Worm (Caenorhabditis elegans) whole organism, mixed stage, embryonic: ENCODE results near the gene snf-3.

ENCODE experiments used
- M03D4.4 ChIP-seq: sonication (generic microtip); optimal IDR thresholded peaks from 2 replicates; lab custom pipeline; 2017; ENCODE audit warnings: mild to moderate bottlenecking, missing genetic modification characterization, missing compliant biosample characterization
- bed-3 ChIP-seq: fragments of 200-800 bp; sonication (Bioruptor generic); optimal IDR thresholded peaks from 3 replicates; lab custom pipeline; 2018; ENCODE audit warnings: mild to moderate bottlenecking, missing genetic modification characterization, moderate library complexity, missing compliant biosample characterization
- blmp-1 ChIP-seq: fragments of 150-350 bp; optimal IDR thresholded peaks from 2 replicates; lab custom pipeline; 2014; ENCODE audit warnings: missing biosample characterization, missing genetic modification characterization
- ceh-39 ChIP-seq: fragments of 150-350 bp; optimal IDR thresholded peaks from 2 replicates; lab custom pipeline; 2014; ENCODE audit warnings: missing biosample characterization, missing genetic modification characterization
- ceh-83 ChIP-seq: fragments of 200-800 bp; sonication (Bioruptor generic); optimal IDR thresholded peaks from 2 replicates; lab custom pipeline; 2018; ENCODE audit warnings: mild to moderate bottlenecking, missing genetic modification characterization, missing compliant biosample characterization
- ces-1 ChIP-seq: fragments of 150-350 bp; optimal IDR thresholded peaks from 2 replicates; lab custom pipeline; 2014; ENCODE audit warnings: missing biosample characterization, missing genetic modification reagents, missing genetic modification characterization
- cnd-1 ChIP-seq: fragments of 200-800 bp; sonication (Bioruptor generic); optimal IDR thresholded peaks from 2 replicates; lab custom pipeline; 2018; ENCODE audit warnings: mild to moderate bottlenecking, missing genetic modification characterization, missing compliant biosample characterization
- drap-1 ChIP-seq: fragments of 200-800 bp; sonication (Bioruptor generic); optimal IDR thresholded peaks from 3 replicates; lab custom pipeline; 2018; ENCODE audit warnings: mild to moderate bottlenecking, missing genetic modification characterization, missing compliant biosample characterization
- elt-1 ChIP-seq: sonication (generic microtip); optimal IDR thresholded peaks from 2 replicates; lab custom pipeline; 2017; ENCODE audit warnings: missing genetic modification characterization, mild to moderate bottlenecking, missing compliant biosample characterization, antibody characterized with exemption, moderate library complexity, borderline replicate concordance; ENCODE audit not compliant: insufficient read depth
- elt-3 ChIP-seq: fragments of 150-350 bp; optimal IDR thresholded peaks from 2 replicates; lab custom pipeline; 2014; ENCODE audit warnings: missing biosample characterization, missing genetic modification characterization
- flh-1 ChIP-seq: fragments of 200-800 bp; sonication (Bioruptor generic); optimal IDR thresholded peaks from 2 replicates; lab custom pipeline; 2018; ENCODE audit warnings: mild to moderate bottlenecking, missing genetic modification characterization, moderate library complexity, missing compliant biosample characterization
- ham-2 ChIP-seq: fragments of 200-800 bp; sonication (Bioruptor generic); optimal IDR thresholded peaks from 2 replicates; lab custom pipeline; 2018; ENCODE audit warnings: mild to moderate bottlenecking, missing genetic modification characterization, missing compliant biosample characterization
- hlh-1 ChIP-seq: fragments of 150-350 bp; optimal IDR thresholded peaks from 2 replicates; lab custom pipeline; 2014; ENCODE audit warnings: missing biosample characterization, missing genetic modification reagents, missing genetic modification characterization
- lin-13 ChIP-seq: fragments of 150-350 bp; optimal IDR thresholded peaks from 2 replicates; lab custom pipeline; 2014; ENCODE audit warnings: missing biosample characterization, missing genetic modification characterization
- lin-32 ChIP-seq: fragments of 200-800 bp; sonication (Bioruptor generic); optimal IDR thresholded peaks from 2 replicates; lab custom pipeline; 2018; ENCODE audit warnings: mild to moderate bottlenecking, missing genetic modification characterization, missing compliant biosample characterization
- mab-5 ChIP-seq: fragments of 150-350 bp; optimal IDR thresholded peaks from 2 replicates; lab custom pipeline; 2014; ENCODE audit warnings: missing biosample characterization, missing genetic modification characterization
- mls-2 ChIP-seq: sonication (generic microtip); optimal IDR thresholded peaks from 2 replicates; lab custom pipeline; 2016; ENCODE audit warnings: mild to moderate bottlenecking, missing genetic modification characterization, moderate library complexity, missing compliant biosample characterization
- nhr-12 ChIP-seq: fragments of 150-350 bp; optimal IDR thresholded peaks from 2 replicates; lab custom pipeline; 2014; ENCODE audit warnings: missing biosample characterization, missing genetic modification characterization
- nhr-2 ChIP-seq: fragments of 150-350 bp; optimal IDR thresholded peaks from 2 replicates; lab custom pipeline; 2014; ENCODE audit warnings: missing biosample characterization, missing genetic modification characterization
- nhr-237 ChIP-seq: fragments of 150-350 bp; optimal IDR thresholded peaks from 2 replicates; lab custom pipeline; 2014; ENCODE audit warnings: missing biosample characterization, missing genetic modification characterization
- nhr-28 ChIP-seq: fragments of 150-350 bp; optimal IDR thresholded peaks from 2 replicates; lab custom pipeline; 2014; ENCODE audit warnings: missing biosample characterization, missing genetic modification characterization
- nhr-76 ChIP-seq: sonication (generic microtip); optimal IDR thresholded peaks from 2 replicates; lab custom pipeline; 2017; ENCODE audit warnings: missing biosample characterization, missing genetic modification characterization
- sem-2 ChIP-seq: fragments of 200-800 bp; sonication (Bioruptor generic); optimal IDR thresholded peaks from 2 replicates; lab custom pipeline; 2018; ENCODE audit warnings: mild to moderate bottlenecking, missing genetic modification characterization, missing compliant biosample characterization
- sptf-1 ChIP-seq: sonication (generic microtip); optimal IDR thresholded peaks from 2 replicates; lab custom pipeline; 2017; ENCODE audit warnings: mild to moderate bottlenecking, missing genetic modification characterization, moderate library complexity, missing compliant biosample characterization
- tbx-8 ChIP-seq: fragments of 200-800 bp; sonication (Bioruptor generic); optimal IDR thresholded peaks from 2 replicates; lab custom pipeline; 2018; ENCODE audit warnings: mild to moderate bottlenecking, missing genetic modification characterization, moderate library complexity, missing compliant biosample characterization
- unc-120 ChIP-seq: sonication (generic microtip); optimal IDR thresholded peaks from 2 replicates; lab custom pipeline; 2017; ENCODE audit warnings: missing genetic modification characterization, missing compliant biosample characterization; ENCODE audit not compliant: poor library complexity, severe bottlenecking
- unc-39 ChIP-seq: fragments of 150-350 bp; optimal IDR thresholded peaks from 2 replicates; lab custom pipeline; 2014; ENCODE audit warnings: missing biosample characterization, missing genetic modification characterization
- unc-62 ChIP-seq: fragments of 150-350 bp; optimal IDR thresholded peaks from 2 replicates; lab custom pipeline; 2014; ENCODE audit warnings: missing biosample characterization, missing genetic modification reagents, missing genetic modification characterization
- zip-8 ChIP-seq: fragments of 150-350 bp; optimal IDR thresholded peaks from 2 replicates; lab custom pipeline; 2014; ENCODE audit warnings: missing biosample characterization, missing genetic modification characterization
- ztf-11 ChIP-seq: fragments of 150-350 bp; optimal IDR thresholded peaks from 2 replicates; lab custom pipeline; 2014; ENCODE audit warnings: missing biosample characterization, missing genetic modification characterization

snf-3 gene

ce11 chrII:1131821-1132220 lies 40.0 kb downstream of the snf-3 start:
- TF ChIP-seq flh-1 (GFP tag; lab: Kevin White, UChicago) (no peak), lin-13 (tag; lab: Kevin White, UChicago) (no peak), ceh-83 (GFP tag; lab: Kevin White, UChicago) (no peak), ceh-39 (no peak), lin-32 (no peak), ham-2 (GFP tag; lab: Kevin White, UChicago) (no peak), unc-39 (tag; lab: Kevin White, UChicago) (no peak), mls-2 (tag; lab: Kevin White, UChicago) (no peak)

- no peak for TF ChIP-seq M03D4.4
- TF ChIP-seq drap-1 (GFP tag; lab: Kevin White, UChicago) = no peak
- no peak for TF ChIP-seq nhr-28 (tag; lab: Kevin White, UChicago)
- no peak for TF ChIP-seq tbx-8 (GFP tag; lab: Kevin White, UChicago)
- no peak for TF ChIP-seq nhr-12
- no peak for TF ChIP-seq elt-1 (tag; lab: Kevin White, UChicago)
- no peak for TF ChIP-seq lin-13 (tag; lab: Kevin White, UChicago)
- no peak for TF ChIP-seq mab-5 (tag; lab: Kevin White, UChicago)
Measured at ce11 chrII:1132750-1133149, 40.9 kb downstream of the snf-3 start.

DNA sequence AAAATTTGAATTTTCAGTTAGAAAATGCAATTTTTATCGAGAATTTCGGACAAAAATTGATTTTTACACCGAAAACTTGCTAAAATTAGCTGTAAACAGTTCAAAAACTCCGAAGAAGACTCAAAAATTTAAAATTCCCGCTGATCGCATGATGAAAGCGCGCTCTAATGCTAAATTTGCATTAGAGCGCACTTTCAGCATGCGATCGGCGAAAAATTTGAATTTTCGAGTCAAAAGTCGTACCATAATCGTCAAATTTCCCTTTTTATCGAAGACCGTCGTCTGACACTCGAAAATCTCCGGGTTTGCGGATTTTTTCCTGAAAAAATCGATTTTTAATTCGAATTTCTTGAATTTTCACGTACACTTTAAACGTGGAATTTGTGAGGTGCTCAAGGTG lies 41.5 kb downstream of the snf-3 start:
- no peak for TF ChIP-seq unc-120 (tag; lab: Kevin White, UChicago)
- no peak for TF ChIP-seq bed-3 (GFP tag; lab: Kevin White, UChicago)
- TF ChIP-seq ham-2 (GFP tag; lab: Kevin White, UChicago) = no peak
- no peak for TF ChIP-seq sptf-1 (tag; lab: Kevin White, UChicago)
- TF ChIP-seq, all 35 proteins: peak for 0

DNA sequence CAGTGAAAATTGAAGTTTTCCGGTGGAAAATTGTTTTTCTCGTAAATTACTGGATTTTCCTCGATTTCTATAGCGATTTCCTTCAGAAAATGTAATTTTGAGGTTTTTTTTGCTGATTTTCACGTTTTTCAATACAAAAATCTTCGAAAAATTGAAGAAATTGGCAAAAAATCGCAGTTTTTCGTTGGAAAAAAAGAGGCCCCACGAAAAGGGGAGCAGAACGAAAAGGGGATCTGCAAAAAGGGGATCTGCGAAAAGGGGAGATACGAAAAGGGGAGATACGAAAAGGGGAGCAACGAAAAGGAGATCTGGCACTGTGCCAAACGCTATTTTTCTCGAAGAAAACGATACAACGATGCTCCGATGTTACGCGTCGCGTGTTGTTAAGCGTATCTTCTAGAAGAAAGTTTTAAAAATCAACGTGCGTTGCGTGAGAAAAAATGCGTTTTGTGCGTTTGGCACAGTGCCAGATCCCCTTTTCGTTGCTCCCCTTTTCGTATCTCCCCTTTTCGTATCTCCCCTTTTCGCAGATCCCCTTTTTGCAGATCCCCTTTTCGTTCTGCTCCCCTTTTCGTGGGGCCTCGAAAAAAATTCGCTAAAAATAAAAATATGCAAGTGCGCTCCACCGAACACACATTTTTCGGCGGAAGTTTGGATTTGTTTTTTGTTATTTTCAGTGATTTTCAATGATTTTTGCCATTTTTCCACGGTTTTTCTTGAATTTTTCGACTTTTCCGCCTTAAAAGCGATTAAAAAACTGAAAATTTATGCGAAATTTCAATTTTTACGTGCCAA lies 42.7 kb downstream of the snf-3 start:
- TF ChIP-seq cnd-1 (tag; lab: Kevin White, UChicago) = peak; percentile 5
- peak; percentile 47 for TF ChIP-seq sptf-1 (tag; lab: Kevin White, UChicago)

- TF ChIP-seq ztf-11 (tag; lab: Kevin White, UChicago) = no peak
- no peak for TF ChIP-seq elt-3 (tag; lab: Kevin White, UChicago)
- TF ChIP-seq mab-5 (tag; lab: Kevin White, UChicago) = no peak
- TF ChIP-seq nhr-2 (tag; lab: Kevin White, UChicago) = no peak
- no peak for TF ChIP-seq unc-39 (tag; lab: Kevin White, UChicago)
- TF ChIP-seq nhr-76 (tag; lab: Kevin White, UChicago) = no peak
- TF ChIP-seq flh-1 (GFP tag; lab: Kevin White, UChicago) = no peak
- no peak for TF ChIP-seq elt-1 (tag; lab: Kevin White, UChicago)
- no peak for TF ChIP-seq sptf-1 (tag; lab: Kevin White, UChicago)
- no peak for TF ChIP-seq tbx-8 (GFP tag; lab: Kevin White, UChicago)
- no peak for TF ChIP-seq lin-13 (tag; lab: Kevin White, UChicago)
- no peak for TF ChIP-seq sem-2
- no peak for TF ChIP-seq hlh-1 (tag; lab: Kevin White, UChicago)
- TF ChIP-seq mls-2 (tag; lab: Kevin White, UChicago) = no peak
- no peak for TF ChIP-seq lin-32
- TF ChIP-seq unc-120 (tag; lab: Kevin White, UChicago) = no peak
Measured at ce11 chrII:1136485-1136884, 44.7 kb downstream of the snf-3 start, which contains the start of gene pod-2. Gene pod-2, plus strand, starts transcription at chrII:1136785.

DNA sequence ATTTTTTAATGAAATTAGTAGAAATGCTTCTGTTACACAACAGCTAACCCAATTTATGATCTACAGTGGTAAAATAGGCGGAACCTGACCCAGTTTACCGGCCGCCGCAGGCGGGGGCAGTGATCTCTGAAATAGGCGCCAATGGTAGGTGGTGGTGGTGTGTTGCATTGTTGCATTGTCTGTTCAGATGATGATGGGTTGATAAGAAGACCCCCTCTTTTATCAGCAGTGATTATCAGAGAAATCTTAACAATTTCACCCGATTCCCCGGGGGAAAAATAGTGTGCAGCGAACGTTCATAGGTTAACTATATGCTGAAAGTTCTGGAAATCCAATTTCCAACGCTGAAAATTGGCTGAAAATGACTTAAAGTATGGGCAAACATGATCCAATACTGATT lies 46.8 kb downstream of the snf-3 start:
- TF ChIP-seq elt-1 (tag; lab: Kevin White, UChicago) (peak; percentile 63), lin-32 (no peak)
- TF ChIP-seq, all 35 proteins: peak for 1

ce11 chrII:1140689-1141088 lies 48.9 kb downstream of the snf-3 start, which contains the start of gene W09B6.4:
Gene W09B6.4, minus strand, starts transcription at chrII:1140839.
- TF ChIP-seq blmp-1 (tag; lab: Kevin White, UChicago) (no peak), unc-62 (GFP tag; lab: Kevin White, UChicago) (no peak), unc-39 (tag; lab: Kevin White, UChicago) (no peak), nhr-28 (tag; lab: Kevin White, UChicago) (no peak), bed-3 (GFP tag; lab: Kevin White, UChicago) (no peak), lin-13 (tag; lab: Kevin White, UChicago) (no peak), zip-8 (tag; lab: Kevin White, UChicago) (no peak), cnd-1 (tag; lab: Kevin White, UChicago) (no peak), mab-5 (tag; lab: Kevin White, UChicago) (no peak), ztf-11 (tag; lab: Kevin White, UChicago) (no peak), drap-1 (GFP tag; lab: Kevin White, UChicago) (no peak), ceh-39 (no peak), ces-1 (no peak), mls-2 (tag; lab: Kevin White, UChicago) (no peak), nhr-237 (no peak), ceh-83 (GFP tag; lab: Kevin White, UChicago) (no peak)
